Worm (Caenorhabditis elegans) whole organism, late embryonic: ENCODE measurements around the gene str-172.

ENCODE experiments used
- ama-1 ChIP-seq: fragments of 150-350 bp; optimal IDR thresholded peaks from 2 replicates; lab custom pipeline; 2014
- ceh-31 ChIP-seq: sonication (generic microtip); optimal IDR thresholded peaks from 2 replicates; lab custom pipeline; 2016; ENCODE audit warnings: missing genetic modification characterization, missing compliant biosample characterization
- ceh-6 ChIP-seq: fragments of 200-800 bp; sonication (Bioruptor generic); optimal IDR thresholded peaks from 2 replicates; lab custom pipeline; 2018; ENCODE audit warnings: mild to moderate bottlenecking, missing genetic modification characterization, missing compliant biosample characterization
- ceh-9 ChIP-seq: sonication (generic microtip); optimal IDR thresholded peaks from 2 replicates; lab custom pipeline; 2016; ENCODE audit warnings: mild to moderate bottlenecking, missing genetic modification characterization, inconsistent platforms, missing compliant biosample characterization
- dve-1 ChIP-seq: sonication (generic microtip); optimal IDR thresholded peaks from 2 replicates; lab custom pipeline; 2017; ENCODE audit warnings: antibody characterized with exemption, mild to moderate bottlenecking, missing genetic modification characterization, missing compliant biosample characterization
- ets-4 ChIP-seq: sonication (generic microtip); optimal IDR thresholded peaks from 2 replicates; lab custom pipeline; 2016; ENCODE audit warnings: missing genetic modification characterization, missing compliant biosample characterization
- nfya-1 ChIP-seq: sonication (generic microtip); optimal IDR thresholded peaks from 2 replicates; lab custom pipeline; 2017; ENCODE audit warnings: missing genetic modification characterization, mild to moderate bottlenecking, missing compliant biosample characterization, antibody characterized with exemption, moderate library complexity
- npax-4 ChIP-seq: sonication (generic microtip); optimal IDR thresholded peaks from 2 replicates; lab custom pipeline; 2016; ENCODE audit warnings: missing genetic modification characterization, missing compliant biosample characterization
- pqm-1 ChIP-seq: sonication (generic microtip); optimal IDR thresholded peaks from 2 replicates; lab custom pipeline; 2016; ENCODE audit warnings: missing genetic modification characterization, missing compliant biosample characterization
- sdc-2 ChIP-seq: sonication (generic microtip); optimal IDR thresholded peaks from 2 replicates; lab custom pipeline; 2016; ENCODE audit warnings: missing genotype, missing genetic modification characterization, missing compliant biosample characterization
- sox-4 ChIP-seq: sonication (generic microtip); optimal IDR thresholded peaks from 2 replicates; lab custom pipeline; 2017; ENCODE audit warnings: mild to moderate bottlenecking, missing genetic modification characterization, inconsistent platforms, missing compliant biosample characterization
- unc-3 ChIP-seq, 2 experiments: fragments of 200-800 bp in 1 of 2; sonication (Bioruptor generic) in 1 of 2; sonication (generic microtip) in 1 of 2; conservative IDR thresholded peaks in 1 of 2; optimal IDR thresholded peaks in 1 of 2; 2 replicates each; pipeline versions ENCODE4 v1.3.6 to Lab custom; 2016 to 2022; ENCODE audit warnings: missing compliant biosample characterization in 2 of 2, missing genetic modification characterization in 2 of 2, missing genetic modification reagents in 1 of 2
- unc-86 ChIP-seq: sonication (generic microtip); optimal IDR thresholded peaks from 2 replicates; lab custom pipeline; 2016; ENCODE audit warnings: missing genetic modification characterization, missing compliant biosample characterization
- zip-5 ChIP-seq: sonication (generic microtip); optimal IDR thresholded peaks from 2 replicates; lab custom pipeline; 2016; ENCODE audit warnings: missing genetic modification characterization, missing compliant biosample characterization

DNA sequence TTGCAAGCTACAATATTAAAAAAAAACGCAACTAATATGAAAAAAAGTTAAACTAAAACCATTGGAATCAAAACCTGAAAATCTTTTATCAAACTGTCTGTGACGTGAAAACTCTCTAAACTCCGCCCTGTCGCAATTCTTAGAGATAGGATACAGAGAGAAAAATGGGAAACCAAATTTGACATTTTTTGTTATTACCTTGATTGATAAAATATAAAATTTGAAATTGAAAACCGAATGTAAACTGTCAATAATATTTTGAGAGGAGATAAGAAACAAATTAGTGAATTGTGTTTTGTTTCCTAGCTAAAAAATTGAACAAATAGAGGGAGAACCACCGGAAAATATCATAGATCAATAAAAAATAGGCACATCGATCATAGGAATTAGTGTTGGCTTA, 45.7 kb downstream of the str-172 start:
- no peak for TF ChIP-seq zip-5 (tag; lab: Kevin White, UChicago)
- no peak for TF ChIP-seq sox-4 (tag; lab: Kevin White, UChicago)
- no peak for TF ChIP-seq ceh-6 (GFP tag; lab: Kevin White, UChicago)
- no peak for TF ChIP-seq unc-86
- no peak for TF ChIP-seq unc-3 (GFP tag; conservative IDR thresholded peaks at IDR 0.05; lab: Robert Waterston, UW)
- TF ChIP-seq unc-3 (tag; optimal IDR thresholded peaks at IDR 0.05; lab: Kevin White, UChicago) = no peak
- TF ChIP-seq sdc-2 (tag; lab: Kevin White, UChicago) = no peak
- no peak for TF ChIP-seq npax-4 (tag; lab: Kevin White, UChicago)
- TF ChIP-seq ceh-9 (tag; lab: Kevin White, UChicago) = no peak
- TF ChIP-seq nfya-1 = no peak
- no peak for TF ChIP-seq ama-1 (lab: Kevin White, UChicago)
- TF ChIP-seq pqm-1 (tag; lab: Kevin White, UChicago) = no peak
- TF ChIP-seq ceh-31 (tag; lab: Kevin White, UChicago) = no peak
- no peak for TF ChIP-seq dve-1 (tag; lab: Kevin White, UChicago)
- no peak for TF ChIP-seq ets-4
